Fruit fly (Drosophila melanogaster) whole organism, embryonic: ENCODE results near the gene sea.

Experiments
- Bteb2 ChIP-seq: fragments of 200-800 bp; sonication (Bioruptor generic); optimal IDR thresholded peaks from 2 replicates; lab custom pipeline; 2016; ENCODE audit warnings: missing biosample characterization, missing genetic modification characterization
- CG11398 ChIP-seq: fragments of 200-800 bp; sonication (Bioruptor generic); optimal IDR thresholded peaks from 2 replicates; lab custom pipeline; 2016; ENCODE audit warnings: missing biosample characterization, missing genetic modification characterization
- CG11456 ChIP-seq: fragments of 200-800 bp; sonication (Bioruptor generic); IDR thresholded peaks from 3 replicates; pipeline ENCODE4 v1.3.6; 2022; ENCODE audit warnings: missing biosample characterization, missing genetic modification characterization
- CG12219 ChIP-seq: fragments of 200-800 bp; sonication (Bioruptor generic); optimal IDR thresholded peaks from 3 replicates; lab custom pipeline; 2018; ENCODE audit warnings: missing biosample characterization, mild to moderate bottlenecking, missing genetic modification characterization
- CG14860 ChIP-seq: fragments of 200-800 bp; sonication (Bioruptor generic); IDR thresholded peaks from 3 replicates; pipeline ENCODE4 v1.3.6; 2022; ENCODE audit warnings: missing biosample characterization, missing genetic modification characterization; ENCODE audit not compliant: partially characterized antibody
- CG15696 ChIP-seq: fragments of 200-800 bp; sonication (Bioruptor generic); optimal IDR thresholded peaks from 2 replicates; lab custom pipeline; 2019; ENCODE audit warnings: missing biosample characterization, mild to moderate bottlenecking, missing genetic modification characterization, moderate library complexity
- CG17568 ChIP-seq: fragments of 200-800 bp; sonication (Bioruptor generic); optimal IDR thresholded peaks from 2 replicates; lab custom pipeline; 2018; ENCODE audit warnings: missing biosample characterization, mild to moderate bottlenecking, missing genetic modification characterization, moderate library complexity
- CG1832 ChIP-seq: fragments of 200-800 bp; sonication (Bioruptor generic); optimal IDR thresholded peaks from 2 replicates; lab custom pipeline; 2017; ENCODE audit warnings: missing biosample characterization, mild to moderate bottlenecking, missing genetic modification characterization, inconsistent platforms
- CG18599 ChIP-seq: fragments of 200-800 bp; sonication (Bioruptor generic); optimal IDR thresholded peaks from 3 replicates; lab custom pipeline; 2017; ENCODE audit warnings: missing biosample characterization, missing genetic modification characterization, mild to moderate bottlenecking, moderate library complexity, missing genetic modification reagents
- CG2199 ChIP-seq: fragments of 200-800 bp; sonication (Bioruptor generic); IDR thresholded peaks from 3 replicates; pipeline ENCODE4 v1.3.6; 2022; ENCODE audit warnings: missing biosample characterization, missing genetic modification characterization
- CG34422 ChIP-seq: fragments of 200-800 bp; sonication (Bioruptor generic); IDR thresholded peaks from 3 replicates; pipeline ENCODE4 v1.3.6; 2022; ENCODE audit warnings: missing biosample characterization, missing genetic modification characterization
- CG5245 ChIP-seq: fragments of 200-800 bp; sonication (Bioruptor generic); optimal IDR thresholded peaks from 3 replicates; lab custom pipeline; 2016; ENCODE audit warnings: missing biosample characterization, missing genetic modification characterization
- CG6654 ChIP-seq: fragments of 200-800 bp; sonication (Bioruptor generic); optimal IDR thresholded peaks from 2 replicates; lab custom pipeline; 2017; ENCODE audit warnings: missing biosample characterization, mild to moderate bottlenecking, missing genetic modification characterization
- CG6683 ChIP-seq: fragments of 200-800 bp; sonication (Bioruptor generic); optimal IDR thresholded peaks from 2 replicates; lab custom pipeline; 2017; ENCODE audit warnings: missing biosample characterization, mild to moderate bottlenecking, missing genetic modification characterization, missing genetic modification reagents
- CG6791 ChIP-seq: fragments of 200-800 bp; sonication (Bioruptor generic); IDR thresholded peaks from 3 replicates; pipeline ENCODE4 v1.3.6; 2022; ENCODE audit warnings: missing biosample characterization, missing genetic modification characterization; ENCODE audit not compliant: partially characterized antibody
- Camta ChIP-seq: fragments of 200-800 bp; sonication (Bioruptor generic); optimal IDR thresholded peaks from 2 replicates; lab custom pipeline; 2016; ENCODE audit warnings: missing biosample characterization, missing genetic modification characterization
- CoRest ChIP-seq: fragments of 200-800 bp; sonication (Bioruptor generic); optimal IDR thresholded peaks from 3 replicates; lab custom pipeline; 2018; ENCODE audit warnings: missing biosample characterization, mild to moderate bottlenecking, missing genetic modification characterization, moderate library complexity
- Dbx ChIP-seq: fragments of 200-800 bp; sonication (Bioruptor generic); IDR thresholded peaks from 3 replicates; pipeline ENCODE4 v1.3.6; 2022; ENCODE audit warnings: missing biosample characterization, missing genetic modification characterization
- Ets65A ChIP-seq: fragments of 200-800 bp; sonication (Bioruptor generic); peaks from one replicate; lab custom pipeline; 2016; ENCODE audit warnings: missing biosample characterization, missing genetic modification characterization
- Fer3 ChIP-seq: fragments of 200-800 bp; sonication (Bioruptor generic); optimal IDR thresholded peaks from 2 replicates; lab custom pipeline; 2018; ENCODE audit warnings: missing biosample characterization, mild to moderate bottlenecking, missing genetic modification characterization, moderate library complexity
- Gug ChIP-seq: fragments of 200-800 bp; sonication (Bioruptor generic); IDR thresholded peaks from 4 replicates; pipeline ENCODE4 v1.3.6; 2022; ENCODE audit warnings: missing biosample characterization, missing genetic modification characterization
- Max ChIP-seq: fragments of 200-800 bp; sonication (Bioruptor generic); optimal IDR thresholded peaks from 2 replicates; lab custom pipeline; 2016; ENCODE audit warnings: missing biosample characterization, mild to moderate bottlenecking, missing genetic modification characterization
- Nf-YC ChIP-seq: fragments of 200-800 bp; optimal IDR thresholded peaks from 3 replicates; lab custom pipeline; 2019; ENCODE audit warnings: missing biosample characterization, mild to moderate bottlenecking, missing genetic modification characterization, moderate library complexity
- Rfx ChIP-seq: fragments of 200-800 bp; sonication (Bioruptor generic); IDR thresholded peaks from 2 replicates; pipeline ENCODE4 v1.3.6; 2022; ENCODE audit warnings: missing biosample characterization, missing genetic modification characterization
- Sry-β ChIP-seq: fragments of 200-800 bp; sonication (Bioruptor generic); optimal IDR thresholded peaks from 2 replicates; lab custom pipeline; 2018; ENCODE audit warnings: missing biosample characterization, mild to moderate bottlenecking, missing genetic modification characterization, moderate library complexity
- Taf1 ChIP-seq: fragments of 200-800 bp; sonication (Bioruptor generic); IDR thresholded peaks from 2 replicates; pipeline ENCODE4 v1.3.6; 2022; ENCODE audit warnings: missing biosample characterization, missing genetic modification characterization
- abd-A ChIP-seq: fragments of 200-800 bp; sonication (Bioruptor generic); optimal IDR thresholded peaks from 3 replicates; lab custom pipeline; 2019; ENCODE audit warnings: missing biosample characterization, mild to moderate bottlenecking, missing genetic modification characterization, moderate library complexity
- ash1 ChIP-seq: fragments of 200-800 bp; sonication (Bioruptor generic); optimal IDR thresholded peaks from 2 replicates; lab custom pipeline; 2018; ENCODE audit warnings: missing biosample characterization, mild to moderate bottlenecking, missing genetic modification characterization
- bbx ChIP-seq: fragments of 200-800 bp; sonication (Bioruptor generic); IDR thresholded peaks from 2 replicates; pipeline ENCODE4 v1.3.6; 2022; ENCODE audit warnings: missing biosample characterization, missing genetic modification characterization; ENCODE audit not compliant: partially characterized antibody
- cg ChIP-seq: fragments of 200-800 bp; sonication (Bioruptor generic); optimal IDR thresholded peaks from 3 replicates; lab custom pipeline; 2019; ENCODE audit warnings: missing biosample characterization, mild to moderate bottlenecking, missing genetic modification characterization, moderate library complexity
- chinmo ChIP-seq: fragments of 200-800 bp; sonication (Bioruptor generic); IDR thresholded peaks from 4 replicates; pipeline ENCODE4 v1.3.6; 2022; ENCODE audit warnings: missing biosample characterization, missing genetic modification characterization; ENCODE audit not compliant: partially characterized antibody
- gcm ChIP-seq: fragments of 200-800 bp; sonication (Bioruptor generic); optimal IDR thresholded peaks from 2 replicates; lab custom pipeline; 2019; ENCODE audit warnings: missing biosample characterization, mild to moderate bottlenecking, missing genetic modification characterization, moderate library complexity
- gsb ChIP-seq: fragments of 200-800 bp; sonication (Bioruptor generic); IDR thresholded peaks from 2 replicates; pipeline ENCODE4 v1.3.6; 2022; ENCODE audit warnings: missing biosample characterization, missing genetic modification characterization
- lilli ChIP-seq: fragments of 200-800 bp; sonication (Bioruptor generic); optimal IDR thresholded peaks from 3 replicates; lab custom pipeline; 2016; ENCODE audit warnings: missing biosample characterization, missing genetic modification characterization
- lmd ChIP-seq: fragments of 200-800 bp; sonication (Bioruptor generic); IDR thresholded peaks from 2 replicates; pipeline ENCODE4 v1.3.6; 2022; ENCODE audit warnings: missing biosample characterization, missing genetic modification characterization
- mirr ChIP-seq: fragments of 200-800 bp; sonication (Bioruptor generic); optimal IDR thresholded peaks from 3 replicates; lab custom pipeline; 2018; ENCODE audit warnings: missing biosample characterization, mild to moderate bottlenecking, missing genetic modification characterization
- nau ChIP-seq: fragments of 200-800 bp; sonication (Bioruptor generic); optimal IDR thresholded peaks from 3 replicates; lab custom pipeline; 2017; ENCODE audit warnings: missing biosample characterization, mild to moderate bottlenecking, missing genetic modification characterization, missing genetic modification reagents
- prd ChIP-seq, 3 experiments: fragments of >200 bp in 2 of 3; fragments of 200-800 bp in 1 of 3; sonication (Bioruptor generic) in 1 of 3; optimal IDR thresholded peaks in 2 of 3; IDR thresholded peaks in 1 of 3; 2 replicates in 2 of 3; 3 replicates in 1 of 3; pipeline versions ENCODE4 v1.3.6 to Lab custom; 2017 to 2022; ENCODE audit warnings: missing biosample characterization in 1 of 3, missing genetic modification characterization in 1 of 3
- pros ChIP-seq: fragments of 200-800 bp; sonication (Bioruptor generic); optimal IDR thresholded peaks from 3 replicates; lab custom pipeline; 2019; ENCODE audit warnings: missing biosample characterization, mild to moderate bottlenecking, missing genetic modification characterization, moderate library complexity
- psq ChIP-seq: fragments of 200-800 bp; sonication (Bioruptor generic); optimal IDR thresholded peaks from 2 replicates; lab custom pipeline; 2017; ENCODE audit warnings: missing biosample characterization, missing genetic modification characterization
- ranshi ChIP-seq: fragments of 200-800 bp; sonication (Bioruptor generic); IDR thresholded peaks from 2 replicates; pipeline ENCODE4 v1.3.6; 2022; ENCODE audit warnings: missing biosample characterization, missing genetic modification characterization
- sisA ChIP-seq: fragments of 200-800 bp; sonication (Bioruptor generic); IDR thresholded peaks from 2 replicates; pipeline ENCODE4 v1.3.6; 2022; ENCODE audit warnings: missing biosample characterization, missing genetic modification characterization
- sr ChIP-seq: fragments of 200-800 bp; sonication (Bioruptor generic); IDR thresholded peaks from 3 replicates; pipeline ENCODE4 v1.3.6; 2022; ENCODE audit warnings: missing biosample characterization, missing genetic modification characterization
- stc ChIP-seq: fragments of 200-800 bp; sonication (Bioruptor generic); IDR thresholded peaks from 2 replicates; pipeline ENCODE4 v1.3.6; 2022; ENCODE audit warnings: missing biosample characterization, missing genetic modification characterization
- tap ChIP-seq: fragments of 200-800 bp; optimal IDR thresholded peaks from 3 replicates; lab custom pipeline; 2019; ENCODE audit warnings: missing biosample characterization, mild to moderate bottlenecking, missing genetic modification characterization, moderate library complexity
- tll ChIP-seq, 2 experiments: fragments of 200-800 bp in 1 of 2; fragments of >200 bp in 1 of 2; sonication (Bioruptor generic) in 1 of 2; optimal IDR thresholded peaks; 2 replicates each; lab custom pipeline; 2017 to 2019; ENCODE audit warnings: missing biosample characterization in 2 of 2, missing genetic modification characterization in 2 of 2, mild to moderate bottlenecking in 1 of 2, moderate library complexity in 1 of 2
- unpg ChIP-seq: fragments of 200-800 bp; sonication (Bioruptor generic); optimal IDR thresholded peaks from 3 replicates; lab custom pipeline; 2018; ENCODE audit warnings: missing biosample characterization, mild to moderate bottlenecking, missing genetic modification characterization, moderate library complexity
- zfh1 ChIP-seq: fragments of 200-800 bp; sonication (Bioruptor generic); IDR thresholded peaks from 3 replicates; pipeline ENCODE4 v1.3.6; 2022; ENCODE audit warnings: missing biosample characterization, missing genetic modification characterization

Gene sea

DNA sequence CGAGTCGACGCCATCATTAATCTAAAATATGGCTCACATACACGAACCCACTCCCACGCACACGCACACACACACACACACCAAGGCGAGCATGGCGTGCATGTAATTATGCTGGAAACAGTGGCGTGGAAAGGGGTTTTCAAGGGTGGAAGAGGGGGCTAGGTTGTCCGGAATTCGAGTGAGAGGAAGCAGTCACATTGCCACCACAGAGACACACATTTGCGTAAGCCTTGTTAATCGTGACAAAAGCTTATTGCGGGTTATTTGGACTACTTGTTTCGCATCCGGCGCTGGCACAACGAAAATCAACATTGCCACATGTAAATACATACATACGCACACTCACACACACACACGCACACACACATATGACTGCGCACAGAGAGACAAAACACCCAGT is 11.9 kb downstream of the sea start:
- TF ChIP-seq abd-A (tag; lab: Kevin White, UChicago), result peak; percentile 79
- no peak for TF ChIP-seq tll (GFP tag; optimal IDR thresholded peaks at IDR 0.05; lab: Kevin White, UChicago)
- TF ChIP-seq CG17568 (GFP tag; lab: Kevin White, UChicago), result no peak
- TF ChIP-seq ranshi, result no peak
- TF ChIP-seq Bteb2 (GFP tag; lab: Kevin White, UChicago), result no peak
- TF ChIP-seq CG6654 (GFP tag; lab: Kevin White, UChicago), result no peak
- TF ChIP-seq CG2199 (GFP tag; lab: Robert Waterston, UW), result no peak
- TF ChIP-seq CG11456 (GFP tag; lab: Robert Waterston, UW), result no peak
- no peak for TF ChIP-seq CG6683 (GFP tag; lab: Kevin White, UChicago)
- TF ChIP-seq unpg (GFP tag; lab: Kevin White, UChicago), result no peak
- TF ChIP-seq gcm (GFP tag; lab: Kevin White, UChicago), result no peak
- no peak for TF ChIP-seq tap (tag; lab: Kevin White, UChicago)
- no peak for TF ChIP-seq lilli (GFP tag; lab: Kevin White, UChicago)
- TF ChIP-seq CG11398 (GFP tag; lab: Kevin White, UChicago), result no peak
- no peak for TF ChIP-seq prd (optimal IDR thresholded peaks at IDR 0.05; lab: Kevin White, UChicago)
- 0 out of 3 replicates have a peak, but pooled peaks have one; percentile 4 for TF ChIP-seq prd (GFP tag; IDR thresholded peaks at IDR 0.05; lab: Robert Waterston, UW)
- no peak for TF ChIP-seq CG15696 (tag; lab: Kevin White, UChicago)
- TF ChIP-seq cg (GFP tag; lab: Kevin White, UChicago), result peak; percentile 13
- TF ChIP-seq Rfx (GFP tag; lab: Robert Waterston, UW), result no peak
- no peak for TF ChIP-seq ash1 (GFP tag; lab: Kevin White, UChicago)
- no peak for TF ChIP-seq Nf-YC (tag; lab: Kevin White, UChicago)
- TF ChIP-seq Camta (GFP tag; lab: Kevin White, UChicago), result no peak
- TF ChIP-seq CG34422, result 0 out of 3 replicates have a peak, but pooled peaks have one; percentile 12
- no peak for TF ChIP-seq bbx (GFP tag; lab: Robert Waterston, UW)
- TF ChIP-seq Max (GFP tag; lab: Kevin White, UChicago), result no peak
- TF ChIP-seq lmd (GFP tag; lab: Robert Waterston, UW), result no peak
- TF ChIP-seq Taf1 (GFP tag; lab: Robert Waterston, UW), result no peak
- no peak for TF ChIP-seq pros (GFP tag; lab: Kevin White, UChicago)
- TF ChIP-seq chinmo (GFP tag; lab: Robert Waterston, UW), result 0 out of 4 replicates have a peak, but pooled peaks have one; percentile 10
- peak; percentile 6 for TF ChIP-seq CG18599 (GFP tag; lab: Kevin White, UChicago)
- no peak for TF ChIP-seq CG6791 (GFP tag; lab: Robert Waterston, UW)
- no peak for TF ChIP-seq CG1832
- no peak for TF ChIP-seq stc (GFP tag; lab: Robert Waterston, UW)
- no peak for TF ChIP-seq sisA
- TF ChIP-seq CoRest (tag; lab: Kevin White, UChicago), result no peak
- no peak for TF ChIP-seq Dbx
- TF ChIP-seq gsb, result no peak
- no peak for TF ChIP-seq CG5245 (GFP tag; lab: Kevin White, UChicago)
- TF ChIP-seq zfh1 (GFP tag; lab: Robert Waterston, UW), result no peak
- no peak for TF ChIP-seq CG12219 (GFP tag; lab: Kevin White, UChicago)
- peak; percentile 65 for TF ChIP-seq mirr (GFP tag; lab: Kevin White, UChicago)
- TF ChIP-seq Fer3, result no peak
- TF ChIP-seq sr, result no peak
- TF ChIP-seq Sry-β (GFP tag; lab: Kevin White, UChicago), result no peak
- peak; percentile 78 for TF ChIP-seq Ets65A (GFP tag; lab: Kevin White, UChicago)
- TF ChIP-seq CG14860 (GFP tag; lab: Robert Waterston, UW), result no peak
- TF ChIP-seq Gug (GFP tag; lab: Robert Waterston, UW), result no peak
- no peak for TF ChIP-seq nau (GFP tag; lab: Kevin White, UChicago)
- TF ChIP-seq psq (GFP tag; lab: Kevin White, UChicago), result no peak
